Fruit fly (Drosophila melanogaster): ENCODE data around the gene Grx3.

The Grx3 gene

dm6 chr2L:13387255-13387654 is 21.0 kb downstream of the Grx3 start, which contains the start of the genes Ing5 and CG7099:
TSS of gene Ing5 (minus strand) at chr2L:13387312.
TSS of gene CG7099 (plus strand) at chr2L:13387571.
- TF ChIP-seq toe (GFP tag; optimal IDR thresholded peaks at IDR 0.05) (peak; percentile 98), cnc (optimal IDR thresholded peaks at IDR 0.05) (no peak), ovo (GFP tag; optimal IDR thresholded peaks at IDR 0.05) (peak; percentile 92), pad (GFP tag; optimal IDR thresholded peaks at IDR 0.05) (peak; percentile 86), Mnt (GFP tag; optimal IDR thresholded peaks at IDR 0.05) (peak; percentile 92), bab1 (GFP tag; optimal IDR thresholded peaks at IDR 0.05) (peak; percentile 99), CG12768 (GFP tag; optimal IDR thresholded peaks at IDR 0.05) (peak; percentile 94), tj (GFP tag; optimal IDR thresholded peaks at IDR 0.05) (peak; percentile 87), CG7101 (tag; optimal IDR thresholded peaks at IDR 0.05) (peak; percentile 96), cic (GFP tag; optimal IDR thresholded peaks at IDR 0.05) (peak; percentile 71), CG11617 (GFP tag; optimal IDR thresholded peaks at IDR 0.05) (peak; percentile 96), CG33017 (tag; optimal IDR thresholded peaks at IDR 0.05) (peak; percentile 93), Hr96 (GFP tag; optimal IDR thresholded peaks at IDR 0.05) (peak; percentile 89), Clk (GFP tag; optimal IDR thresholded peaks at IDR 0.05) (peak; percentile 91), kay (GFP tag; ENCODE audit: borderline replicate concordance) (peak; percentile 98), CG14711 (tag; optimal IDR thresholded peaks at IDR 0.05) (peak; percentile 97), CG7045 (GFP tag; optimal IDR thresholded peaks at IDR 0.05) (peak; percentile 94), CG5204 (GFP tag; optimal IDR thresholded peaks at IDR 0.05) (no peak), CG1620 (GFP tag; optimal IDR thresholded peaks at IDR 0.05) (peak; percentile 97), Crg-1 (GFP tag; optimal IDR thresholded peaks at IDR 0.05) (peak; percentile 94)

DNA sequence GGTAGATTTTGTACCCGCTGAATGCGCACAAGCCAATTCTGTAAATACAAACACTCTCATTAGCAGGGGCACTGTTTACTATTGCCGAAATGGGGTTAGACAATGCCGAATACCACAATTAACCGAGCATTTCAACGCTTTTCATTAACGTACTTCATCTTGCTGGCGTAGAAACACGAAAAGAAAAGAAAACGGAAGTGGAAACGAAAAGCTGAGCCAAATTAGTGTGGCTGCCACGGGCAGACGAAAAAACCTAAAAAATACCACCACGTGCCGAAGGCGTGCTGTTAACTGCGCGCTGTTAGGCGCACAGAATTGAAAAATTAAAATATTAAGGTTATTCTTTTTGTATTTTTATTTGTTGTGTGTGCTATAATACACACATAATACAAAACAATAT is 28.7 kb downstream of the Grx3 start, which contains the start of gene RpL24:
Gene RpL24 (minus strand): TSS at position 229 of the 400 bp plus-strand sequence.
- TF ChIP-seq CG7045 (GFP tag; optimal IDR thresholded peaks at IDR 0.05): peak; percentile 89
- TF ChIP-seq cnc (optimal IDR thresholded peaks at IDR 0.05): no peak
- TF ChIP-seq bab1 (GFP tag; optimal IDR thresholded peaks at IDR 0.05): peak; percentile 99
- TF ChIP-seq Crg-1 (GFP tag; optimal IDR thresholded peaks at IDR 0.05): peak; percentile 98
- peak; percentile 85 for TF ChIP-seq toe (GFP tag; optimal IDR thresholded peaks at IDR 0.05)
- TF ChIP-seq CG1620 (GFP tag; optimal IDR thresholded peaks at IDR 0.05): peak; percentile 98
- TF ChIP-seq tj (GFP tag; optimal IDR thresholded peaks at IDR 0.05): peak; percentile 77
- peak; percentile 97 for TF ChIP-seq CG11617 (GFP tag; optimal IDR thresholded peaks at IDR 0.05)
- TF ChIP-seq cic (GFP tag; optimal IDR thresholded peaks at IDR 0.05): peak; percentile 79
- peak; percentile 87 for TF ChIP-seq pad (GFP tag; optimal IDR thresholded peaks at IDR 0.05)
- no peak for TF ChIP-seq kay (GFP tag; ENCODE audit: borderline replicate concordance)
- peak; percentile 89 for TF ChIP-seq CG5204 (GFP tag; optimal IDR thresholded peaks at IDR 0.05)
- peak; percentile 99 for TF ChIP-seq Mnt (GFP tag; optimal IDR thresholded peaks at IDR 0.05)
- peak; percentile 96 for TF ChIP-seq CG7101 (tag; optimal IDR thresholded peaks at IDR 0.05)
- TF ChIP-seq Hr96 (GFP tag; optimal IDR thresholded peaks at IDR 0.05): peak; percentile 90
- peak; percentile 88 for TF ChIP-seq CG33017 (tag; optimal IDR thresholded peaks at IDR 0.05)
- peak; percentile 95 for TF ChIP-seq ovo (GFP tag; optimal IDR thresholded peaks at IDR 0.05)
- TF ChIP-seq CG14711 (tag; optimal IDR thresholded peaks at IDR 0.05): peak; percentile 85
- peak; percentile 65 for TF ChIP-seq Clk (GFP tag; optimal IDR thresholded peaks at IDR 0.05)
- TF ChIP-seq CG12768 (GFP tag; optimal IDR thresholded peaks at IDR 0.05): peak; percentile 91

DNA sequence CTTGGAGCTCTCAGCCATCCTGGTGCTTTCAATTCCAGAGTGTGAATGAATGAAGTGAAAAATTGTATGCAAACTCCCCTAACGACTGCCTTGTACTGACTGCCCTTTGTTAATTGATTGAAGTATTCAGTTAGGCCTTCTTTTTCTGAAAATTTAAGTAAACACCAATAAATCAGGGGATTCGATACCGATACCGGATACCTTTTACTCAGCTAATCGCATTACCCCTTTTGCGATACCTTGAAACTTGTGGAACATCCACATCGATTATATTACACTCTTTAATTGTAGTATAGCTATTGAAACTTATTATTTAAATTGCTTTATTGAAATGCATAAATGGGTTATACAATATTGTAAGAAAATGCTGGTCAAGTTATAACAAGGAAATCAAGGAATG is 29.8 kb downstream of the Grx3 start, which contains the start of gene CG16957:
Gene CG16957 (minus strand): TSS at position 101 of the 400 bp plus-strand sequence.
- TF ChIP-seq Hr96 (GFP tag; optimal IDR thresholded peaks at IDR 0.05) (no peak), CG11617 (GFP tag; optimal IDR thresholded peaks at IDR 0.05) (no peak), CG7101 (tag; optimal IDR thresholded peaks at IDR 0.05) (no peak), cnc (optimal IDR thresholded peaks at IDR 0.05) (no peak), CG12768 (GFP tag; optimal IDR thresholded peaks at IDR 0.05) (no peak), pad (GFP tag; optimal IDR thresholded peaks at IDR 0.05) (no peak), CG1620 (GFP tag; optimal IDR thresholded peaks at IDR 0.05) (no peak), tj (GFP tag; optimal IDR thresholded peaks at IDR 0.05) (no peak), Clk (GFP tag; optimal IDR thresholded peaks at IDR 0.05) (no peak), CG33017 (tag; optimal IDR thresholded peaks at IDR 0.05) (no peak), ovo (GFP tag; optimal IDR thresholded peaks at IDR 0.05) (no peak), cic (GFP tag; optimal IDR thresholded peaks at IDR 0.05) (no peak), Mnt (GFP tag; optimal IDR thresholded peaks at IDR 0.05) (no peak)

dm6 chr2L:13397393-13397792 is 31.1 kb downstream of the Grx3 start:
- TF ChIP-seq cnc (optimal IDR thresholded peaks at IDR 0.05): no peak
- TF ChIP-seq CG14711 (tag; optimal IDR thresholded peaks at IDR 0.05): no peak

dm6 chr2L:13398614-13399161 is 32.4 kb downstream of the Grx3 start, which contains the start of the genes CG10859 and CG7110:
TSS of gene CG10859 (minus strand) at chr2L:13398664.
TSS of gene CG7110 (plus strand) at chr2L:13398991.
- TF ChIP-seq CG12768 (GFP tag; optimal IDR thresholded peaks at IDR 0.05) (no peak), Hr96 (GFP tag; optimal IDR thresholded peaks at IDR 0.05) (no peak), Crg-1 (GFP tag; optimal IDR thresholded peaks at IDR 0.05) (peak; percentile 50), kay (GFP tag; ENCODE audit: borderline replicate concordance) (no peak), ovo (GFP tag; optimal IDR thresholded peaks at IDR 0.05) (peak; percentile 11), Mnt (GFP tag; optimal IDR thresholded peaks at IDR 0.05) (peak; percentile 41), CG5204 (GFP tag; optimal IDR thresholded peaks at IDR 0.05) (no peak), CG14711 (tag; optimal IDR thresholded peaks at IDR 0.05) (peak; percentile 46), CG33017 (tag; optimal IDR thresholded peaks at IDR 0.05) (peak; percentile 25), cnc (optimal IDR thresholded peaks at IDR 0.05) (no peak), pad (GFP tag; optimal IDR thresholded peaks at IDR 0.05) (peak; percentile 28), Clk (GFP tag; optimal IDR thresholded peaks at IDR 0.05) (no peak), tj (GFP tag; optimal IDR thresholded peaks at IDR 0.05) (no peak), cic (GFP tag; optimal IDR thresholded peaks at IDR 0.05) (no peak), CG7101 (tag; optimal IDR thresholded peaks at IDR 0.05) (peak; percentile 72), bab1 (GFP tag; optimal IDR thresholded peaks at IDR 0.05) (peak; percentile 97), CG11617 (GFP tag; optimal IDR thresholded peaks at IDR 0.05) (peak; percentile 5), CG1620 (GFP tag; optimal IDR thresholded peaks at IDR 0.05) (peak; percentile 18), CG7045 (GFP tag; optimal IDR thresholded peaks at IDR 0.05) (peak; percentile 44), toe (GFP tag; optimal IDR thresholded peaks at IDR 0.05) (no peak)

Data from whole organism, adult.